Worm (Caenorhabditis elegans) whole organism, L1 larva: Measurements from ENCODE around the gene C13F10.8.

Source experiments
- ceh-82 ChIP-seq, 3 experiments: fragments of 150-350 bp in 1 of 3; sonication (generic microtip) in 2 of 3; optimal IDR thresholded peaks; 2 replicates each; lab custom pipeline; 2014 to 2017; ENCODE audit warnings: missing biosample characterization in 3 of 3, missing genetic modification characterization in 3 of 3
- ces-1 ChIP-seq: fragments of 150-350 bp; optimal IDR thresholded peaks from 2 replicates; lab custom pipeline; 2014; ENCODE audit warnings: missing biosample characterization, missing genetic modification reagents, missing genetic modification characterization
- dsc-1 ChIP-seq: sonication (generic microtip); optimal IDR thresholded peaks from 2 replicates; lab custom pipeline; 2016; ENCODE audit warnings: mild to moderate bottlenecking, missing genetic modification characterization, missing compliant biosample characterization
- efl-3 ChIP-seq: fragments of 200-800 bp; sonication (Bioruptor generic); optimal IDR thresholded peaks from 2 replicates; lab custom pipeline; 2018; ENCODE audit warnings: mild to moderate bottlenecking, missing genetic modification characterization, missing compliant biosample characterization
- skn-1 ChIP-seq: fragments of 150-350 bp; optimal IDR thresholded peaks from 2 replicates; lab custom pipeline; 2014; ENCODE audit warnings: missing biosample characterization, missing genetic modification characterization
- snu-23 ChIP-seq: sonication (generic microtip); optimal IDR thresholded peaks from 2 replicates; lab custom pipeline; 2016; ENCODE audit warnings: missing genetic modification characterization, missing compliant biosample characterization
- unc-98 ChIP-seq: fragments of 200-800 bp; sonication (Bioruptor generic); IDR thresholded peaks from 2 replicates; pipeline ENCODE4 v1.3.6; 2022; ENCODE audit warnings: missing genetic modification characterization, missing compliant biosample characterization
- ztf-11 ChIP-seq, 2 experiments: sonication (generic microtip); optimal IDR thresholded peaks; 2 replicates each; lab custom pipeline; 2016 to 2017; ENCODE audit warnings: missing genetic modification characterization in 2 of 2, missing biosample characterization in 1 of 2, missing compliant biosample characterization in 1 of 2

ce11 chrV:7264042-7264441, 43.2 kb upstream of the C13F10.8 start, which contains the start of gene C13A2.9:
- TF ChIP-seq skn-1 (tag; lab: Kevin White, UChicago) (no peak), unc-98 (GFP tag; lab: Robert Waterston, UW) (no peak), efl-3 (GFP tag; lab: Kevin White, UChicago) (no peak), ceh-82 (tag; optimal IDR thresholded peaks at IDR 0.05; lab: Kevin White, UChicago) (no peak), snu-23 (GFP tag; lab: Kevin White, UChicago) (no peak), dsc-1 (tag; lab: Kevin White, UChicago) (no peak), ces-1 (no peak), ztf-11 (tag; optimal IDR thresholded peaks at IDR 0.05; lab: Kevin White, UChicago) (no peak)
